Worm (Caenorhabditis elegans): ENCODE results near the gene mrpl-55.

DNA sequence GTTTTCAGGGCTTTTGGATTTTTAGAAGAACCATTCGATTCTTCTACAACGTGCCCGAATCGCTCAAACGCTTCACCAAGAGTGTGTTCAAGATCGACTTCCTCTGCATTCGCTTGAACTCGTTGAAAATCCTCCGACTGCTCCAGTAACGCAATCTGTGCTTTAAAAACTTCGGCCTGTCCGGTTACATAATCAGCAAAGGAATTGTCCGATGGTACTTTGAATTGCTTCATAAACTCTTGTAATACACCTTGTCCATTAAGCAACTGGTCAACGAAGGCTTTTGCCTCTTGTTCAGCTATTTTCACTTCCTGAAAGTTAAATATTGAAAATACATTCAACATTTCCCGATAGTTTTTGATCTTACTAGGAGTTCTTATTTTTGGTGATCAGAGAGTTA, 23.1 kb upstream of the mrpl-55 start:
- TF ChIP-seq nhr-80 (tag; optimal IDR thresholded peaks at IDR 0.05), result no peak
- TF ChIP-seq rcor-1 (GFP tag; IDR thresholded peaks at IDR 0.05), result no peak
